Fruit fly (Drosophila melanogaster) whole organism, prepupa: ENCODE data around the gene SA2.

ENCODE experiments used
- CG10631 ChIP-seq: fragments of 200-800 bp; sonication (Bioruptor generic); optimal IDR thresholded peaks from 2 replicates; lab custom pipeline; 2016; ENCODE audit warnings: missing biosample characterization, missing genetic modification characterization
- CG11294 ChIP-seq: fragments of 200-800 bp; sonication (Bioruptor generic); IDR thresholded peaks from 2 replicates; pipeline ENCODE4 v1.3.6; 2022; ENCODE audit warnings: missing biosample characterization, missing genetic modification characterization
- CG11762 ChIP-seq: fragments of 200-800 bp; sonication (Bioruptor generic); optimal IDR thresholded peaks from 3 replicates; lab custom pipeline; 2016; ENCODE audit warnings: missing biosample characterization, missing genetic modification characterization; ENCODE audit not compliant: insufficient read depth
- CG11902 ChIP-seq: fragments of 200-800 bp; sonication (Bioruptor generic); optimal IDR thresholded peaks from 3 replicates; lab custom pipeline; 2016; ENCODE audit warnings: missing biosample characterization, missing genetic modification characterization
- CG15336 ChIP-seq: fragments of 200-800 bp; sonication (Bioruptor generic); IDR thresholded peaks from 2 replicates; pipeline ENCODE4 v1.3.6; 2022; ENCODE audit warnings: missing biosample characterization, missing genetic modification characterization
- CG1621 ChIP-seq: fragments of 200-800 bp; sonication (Bioruptor generic); optimal IDR thresholded peaks from 3 replicates; lab custom pipeline; 2018; ENCODE audit warnings: missing biosample characterization, mild to moderate bottlenecking, missing genetic modification characterization
- CG16779 ChIP-seq: fragments of 200-800 bp; sonication (Bioruptor generic); optimal IDR thresholded peaks from 3 replicates; lab custom pipeline; 2017; ENCODE audit warnings: missing biosample characterization, mild to moderate bottlenecking, missing genetic modification characterization
- CG3032 ChIP-seq: fragments of 200-800 bp; optimal IDR thresholded peaks from 2 replicates; lab custom pipeline; 2019; ENCODE audit warnings: missing biosample characterization, mild to moderate bottlenecking, missing genetic modification characterization, moderate library complexity
- CG31627 ChIP-seq: fragments of 200-800 bp; sonication (Bioruptor generic); optimal IDR thresholded peaks from 3 replicates; lab custom pipeline; 2016; ENCODE audit warnings: missing biosample characterization, missing genetic modification characterization
- CG32006 ChIP-seq: fragments of 200-800 bp; sonication (Bioruptor generic); optimal IDR thresholded peaks from 3 replicates; lab custom pipeline; 2017; ENCODE audit warnings: missing biosample characterization, mild to moderate bottlenecking, missing genetic modification characterization
- CG34406 ChIP-seq: fragments of 200-800 bp; sonication (Bioruptor generic); optimal IDR thresholded peaks from 3 replicates; lab custom pipeline; 2016; ENCODE audit warnings: missing biosample characterization, missing genetic modification characterization
- CG3919 ChIP-seq: fragments of 200-800 bp; sonication (Bioruptor generic); optimal IDR thresholded peaks from 3 replicates; lab custom pipeline; 2016; ENCODE audit warnings: missing biosample characterization, missing genetic modification characterization
- CG4318 ChIP-seq: fragments of 200-800 bp; sonication (Bioruptor generic); optimal IDR thresholded peaks from 3 replicates; lab custom pipeline; 2017; ENCODE audit warnings: missing biosample characterization, mild to moderate bottlenecking, missing genetic modification characterization
- CG6163 ChIP-seq: fragments of 200-800 bp; sonication (Bioruptor generic); IDR thresholded peaks from 3 replicates; pipeline ENCODE4 v1.3.6; 2022; ENCODE audit warnings: missing biosample characterization, missing genetic modification characterization
- CG6792 ChIP-seq: fragments of 200-800 bp; sonication (Bioruptor generic); optimal IDR thresholded peaks from 3 replicates; lab custom pipeline; 2016; ENCODE audit warnings: missing biosample characterization, missing genetic modification characterization
- CG6808 ChIP-seq: fragments of 200-800 bp; sonication (Bioruptor generic); optimal IDR thresholded peaks from 3 replicates; lab custom pipeline; 2017; ENCODE audit warnings: missing biosample characterization, missing genetic modification characterization, mild to moderate bottlenecking, moderate library complexity, missing genetic modification reagents
- CG6854 ChIP-seq: fragments of 200-800 bp; sonication (Bioruptor generic); optimal IDR thresholded peaks from 2 replicates; lab custom pipeline; 2017; ENCODE audit warnings: missing biosample characterization, mild to moderate bottlenecking, missing genetic modification characterization
- CG8119 ChIP-seq: fragments of 200-800 bp; sonication (Bioruptor generic); IDR thresholded peaks from 3 replicates; pipeline ENCODE4 v1.3.6; 2022; ENCODE audit warnings: missing biosample characterization, missing genetic modification characterization
- CG8319 ChIP-seq: fragments of 200-800 bp; sonication (Bioruptor generic); optimal IDR thresholded peaks from 3 replicates; lab custom pipeline; 2016; ENCODE audit warnings: missing biosample characterization, missing genetic modification characterization
- CG8632 ChIP-seq: fragments of 200-800 bp; sonication (Bioruptor generic); optimal IDR thresholded peaks from 3 replicates; lab custom pipeline; 2016; ENCODE audit warnings: missing biosample characterization, missing genetic modification characterization
- Eip78C ChIP-seq: fragments of 200-800 bp; sonication (Bioruptor generic); peaks from one replicate; lab custom pipeline; 2016; ENCODE audit warnings: missing biosample characterization, missing genetic modification characterization
- Eip93F ChIP-seq: fragments of 200-800 bp; sonication (Bioruptor generic); optimal IDR thresholded peaks from 2 replicates; lab custom pipeline; 2016; ENCODE audit warnings: missing biosample characterization, mild to moderate bottlenecking, missing genetic modification characterization
- Ets21C ChIP-seq: fragments of 200-800 bp; sonication (Bioruptor generic); optimal IDR thresholded peaks from 3 replicates; lab custom pipeline; 2016; ENCODE audit warnings: missing biosample characterization, missing genetic modification characterization
- Ets96B ChIP-seq: fragments of 200-800 bp; optimal IDR thresholded peaks from 2 replicates; lab custom pipeline; 2019; ENCODE audit warnings: missing biosample characterization, mild to moderate bottlenecking, missing genetic modification characterization, moderate library complexity
- Hr39 ChIP-seq: fragments of 200-800 bp; sonication (Bioruptor generic); optimal IDR thresholded peaks from 2 replicates; lab custom pipeline; 2016; ENCODE audit warnings: missing biosample characterization, missing genetic modification characterization
- Hr4 ChIP-seq: fragments of 200-800 bp; sonication (Bioruptor generic); optimal IDR thresholded peaks from 3 replicates; lab custom pipeline; 2016; ENCODE audit warnings: missing biosample characterization, missing genetic modification characterization
- Lpt ChIP-seq: fragments of 200-800 bp; sonication (Bioruptor generic); optimal IDR thresholded peaks from 3 replicates; lab custom pipeline; 2016; ENCODE audit warnings: missing biosample characterization, missing genetic modification characterization
- Met ChIP-seq: fragments of 200-800 bp; sonication (Bioruptor generic); optimal IDR thresholded peaks from 3 replicates; lab custom pipeline; 2016; ENCODE audit warnings: missing biosample characterization, missing genetic modification characterization
- Smox ChIP-seq: fragments of 200-800 bp; sonication (Bioruptor generic); optimal IDR thresholded peaks from 3 replicates; lab custom pipeline; 2016; ENCODE audit warnings: missing biosample characterization, missing genetic modification characterization
- Sox14 ChIP-seq: fragments of 200-800 bp; sonication (Bioruptor generic); optimal IDR thresholded peaks from 3 replicates; lab custom pipeline; 2016; ENCODE audit warnings: missing biosample characterization, missing genetic modification characterization
- Sox15 ChIP-seq: fragments of 200-800 bp; sonication (Bioruptor generic); optimal IDR thresholded peaks from 3 replicates; lab custom pipeline; 2016; ENCODE audit warnings: missing biosample characterization, missing genetic modification characterization
- acj6 ChIP-seq: fragments of 200-800 bp; sonication (Bioruptor generic); optimal IDR thresholded peaks from 3 replicates; lab custom pipeline; 2016; ENCODE audit warnings: missing biosample characterization, missing genetic modification characterization
- cyc ChIP-seq: fragments of 200-800 bp; sonication (Bioruptor generic); optimal IDR thresholded peaks from 3 replicates; lab custom pipeline; 2016; ENCODE audit warnings: missing biosample characterization, missing genetic modification characterization
- dac ChIP-seq: fragments of 200-800 bp; sonication (Bioruptor generic); optimal IDR thresholded peaks from 2 replicates; lab custom pipeline; 2017; ENCODE audit warnings: missing biosample characterization, mild to moderate bottlenecking, missing genetic modification characterization
- dsx ChIP-seq: fragments of 200-800 bp; optimal IDR thresholded peaks from 3 replicates; lab custom pipeline; 2019; ENCODE audit warnings: missing biosample characterization, mild to moderate bottlenecking, missing genetic modification characterization, moderate library complexity; ENCODE audit not compliant: poor library complexity, severe bottlenecking
- eg ChIP-seq: fragments of 200-800 bp; sonication (Bioruptor generic); IDR thresholded peaks from 3 replicates; pipeline ENCODE4 v1.3.6; 2022; ENCODE audit warnings: missing biosample characterization, missing genetic modification characterization
- esn ChIP-seq: fragments of 200-800 bp; sonication (Bioruptor generic); optimal IDR thresholded peaks from 2 replicates; lab custom pipeline; 2016; ENCODE audit warnings: missing biosample characterization, mild to moderate bottlenecking, missing genetic modification characterization, moderate library complexity
- fd59A ChIP-seq: fragments of 200-800 bp; sonication (Bioruptor generic); optimal IDR thresholded peaks from 2 replicates; lab custom pipeline; 2017; ENCODE audit warnings: missing biosample characterization, mild to moderate bottlenecking, missing genetic modification characterization, missing genetic modification reagents
- lz ChIP-seq: fragments of 200-800 bp; sonication (Bioruptor generic); optimal IDR thresholded peaks from 3 replicates; lab custom pipeline; 2016; ENCODE audit warnings: missing biosample characterization, missing genetic modification characterization
- net ChIP-seq: fragments of 200-800 bp; sonication (Bioruptor generic); optimal IDR thresholded peaks from 3 replicates; lab custom pipeline; 2016; ENCODE audit warnings: missing biosample characterization, missing genetic modification characterization
- pdm3 ChIP-seq: fragments of 200-800 bp; sonication (Bioruptor generic); optimal IDR thresholded peaks from 3 replicates; lab custom pipeline; 2016; ENCODE audit warnings: missing biosample characterization, missing genetic modification characterization
- salr ChIP-seq, 2 experiments: fragments of 200-800 bp; sonication (Bioruptor generic); optimal IDR thresholded peaks; 3 replicates each; lab custom pipeline; 2016 to 2018; ENCODE audit warnings: missing biosample characterization in 2 of 2, missing genetic modification characterization in 2 of 2, mild to moderate bottlenecking in 1 of 2
- spab ChIP-seq: fragments of 200-800 bp; sonication (Bioruptor generic); optimal IDR thresholded peaks from 2 replicates; lab custom pipeline; 2017; ENCODE audit warnings: missing biosample characterization, mild to moderate bottlenecking, missing genetic modification characterization, missing genetic modification reagents
- ss ChIP-seq, 2 experiments: fragments of 200-800 bp; sonication (Bioruptor generic); optimal IDR thresholded peaks; 2 replicates in 1 of 2; 3 replicates in 1 of 2; lab custom pipeline; 2017 to 2018; ENCODE audit warnings: mild to moderate bottlenecking in 2 of 2, missing biosample characterization in 2 of 2, missing genetic modification characterization in 2 of 2, moderate library complexity in 1 of 2
- svp ChIP-seq: fragments of 200-800 bp; sonication (Bioruptor generic); peaks from one replicate; lab custom pipeline; 2016; ENCODE audit warnings: missing biosample characterization, missing genetic modification characterization
- vri ChIP-seq: fragments of 200-800 bp; sonication (Bioruptor generic); optimal IDR thresholded peaks from 3 replicates; lab custom pipeline; 2016; ENCODE audit warnings: missing biosample characterization, mild to moderate bottlenecking, missing genetic modification characterization

Gene SA2

DNA sequence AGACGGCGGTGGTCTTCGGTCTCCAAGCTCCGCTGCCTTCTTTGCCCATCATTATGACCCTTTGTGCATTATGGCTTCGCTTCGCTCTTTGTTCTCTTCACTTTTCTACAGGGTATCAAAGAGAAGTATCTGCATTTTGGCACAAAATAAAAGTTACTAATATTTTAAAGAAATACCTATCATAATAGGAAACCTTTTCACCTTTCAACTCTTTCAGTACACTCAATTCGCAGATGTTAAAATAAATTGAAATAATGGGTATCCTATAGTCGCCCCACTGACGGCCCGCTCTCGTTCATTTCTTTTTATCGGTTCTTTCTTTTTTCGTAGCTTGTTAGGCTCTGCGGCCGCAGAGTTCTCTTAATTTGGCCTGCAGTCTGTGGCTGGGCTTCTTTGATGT is 5.2 kb upstream of the SA2 start (continued):
- peak; percentile 62 for TF ChIP-seq CG11762 (GFP tag; lab: Kevin White, UChicago)
- TF ChIP-seq CG6854 (GFP tag; lab: Kevin White, UChicago): peak; percentile 93
- TF ChIP-seq acj6 (GFP tag; lab: Kevin White, UChicago): peak; percentile 87
- peak; percentile 90 for TF ChIP-seq CG6792 (GFP tag; lab: Kevin White, UChicago)
- TF ChIP-seq Sox14: peak; percentile 96
- TF ChIP-seq vri (GFP tag; lab: Kevin White, UChicago): peak; percentile 98
- peak; percentile 90 for TF ChIP-seq CG34406 (GFP tag; lab: Kevin White, UChicago)
- TF ChIP-seq dsx (GFP tag; lab: Kevin White, UChicago): peak; percentile 76
- TF ChIP-seq CG8319 (GFP tag; lab: Kevin White, UChicago): peak; percentile 74
- TF ChIP-seq net (GFP tag; lab: Kevin White, UChicago): peak; percentile 76
- TF ChIP-seq esn: peak; percentile 98
- peak; percentile 83 for TF ChIP-seq CG3032 (tag; lab: Kevin White, UChicago)
- peak; percentile 59 for TF ChIP-seq fd59A (GFP tag; lab: Kevin White, UChicago)
- peak; percentile 85 for TF ChIP-seq CG3919 (GFP tag; lab: Kevin White, UChicago)
- no peak for TF ChIP-seq dac (GFP tag; lab: Kevin White, UChicago)
- peak; percentile 98 for TF ChIP-seq CG31627
- peak; percentile 71 for TF ChIP-seq Ets96B
- peak; percentile 67 for TF ChIP-seq CG15336 (GFP tag; lab: Robert Waterston, UW)
- peak; percentile 96 for TF ChIP-seq cyc
- peak; percentile 41 for TF ChIP-seq CG1621 (tag; lab: Kevin White, UChicago)
- TF ChIP-seq lz: peak; percentile 95
- peak; percentile 57 to 72 for TF ChIP-seq ss (GFP tag; optimal IDR thresholded peaks at IDR 0.05; lab: Kevin White, UChicago)
- TF ChIP-seq, all 60 proteins: peak for 53

DNA sequence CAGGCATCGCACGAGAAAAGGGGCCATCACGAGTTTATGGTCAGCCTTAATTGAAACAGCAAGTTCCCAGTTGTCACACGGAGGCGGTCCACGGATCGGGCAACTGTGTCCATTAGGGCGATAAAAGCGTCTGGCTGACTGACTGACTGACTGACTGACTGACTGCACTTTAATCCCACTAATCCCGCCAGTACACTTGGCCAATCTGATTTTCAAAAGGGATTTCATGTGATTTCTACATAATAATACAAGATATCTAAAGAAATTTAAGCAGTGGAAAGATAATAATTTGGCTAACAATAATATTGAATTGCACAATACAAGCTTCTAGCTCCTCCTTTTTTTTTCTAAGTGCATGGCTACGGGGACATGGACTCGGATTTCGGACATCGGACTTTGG is 4.6 kb upstream of the SA2 start:
- no peak for TF ChIP-seq CG6792 (GFP tag; lab: Kevin White, UChicago)
- peak; percentile 22 for TF ChIP-seq CG11902 (GFP tag; lab: Kevin White, UChicago)
- no peak for TF ChIP-seq Smox
- no peak for TF ChIP-seq salr (GFP tag; optimal IDR thresholded peaks at IDR 0.05; lab: Kevin White, UChicago)
- TF ChIP-seq Hr39 (GFP tag; lab: Kevin White, UChicago): peak; percentile 38
- peak; percentile 22 for TF ChIP-seq lz
- peak; percentile 24 for TF ChIP-seq Met
- TF ChIP-seq CG31627: peak; percentile 36
- TF ChIP-seq Eip78C (GFP tag; lab: Kevin White, UChicago): peak; percentile 55
- TF ChIP-seq Sox14: no peak
- no peak for TF ChIP-seq svp
- no peak for TF ChIP-seq CG11294 (GFP tag; lab: Robert Waterston, UW)
- TF ChIP-seq esn: no peak
- TF ChIP-seq CG6163 (GFP tag; lab: Robert Waterston, UW): peak; percentile 41; the same call in 1 of the 3 replicates
- TF ChIP-seq CG8119: no peak
- TF ChIP-seq Lpt (GFP tag; lab: Kevin White, UChicago): no peak
- no peak for TF ChIP-seq Ets21C (GFP tag; lab: Kevin White, UChicago)
- no peak for TF ChIP-seq CG6808 (GFP tag; lab: Kevin White, UChicago)
- no peak for TF ChIP-seq CG34406 (GFP tag; lab: Kevin White, UChicago)
- no peak for TF ChIP-seq CG8319 (GFP tag; lab: Kevin White, UChicago)
- peak; percentile 20 for TF ChIP-seq pdm3
- TF ChIP-seq Sox15 (GFP tag; lab: Kevin White, UChicago): no peak

DNA sequence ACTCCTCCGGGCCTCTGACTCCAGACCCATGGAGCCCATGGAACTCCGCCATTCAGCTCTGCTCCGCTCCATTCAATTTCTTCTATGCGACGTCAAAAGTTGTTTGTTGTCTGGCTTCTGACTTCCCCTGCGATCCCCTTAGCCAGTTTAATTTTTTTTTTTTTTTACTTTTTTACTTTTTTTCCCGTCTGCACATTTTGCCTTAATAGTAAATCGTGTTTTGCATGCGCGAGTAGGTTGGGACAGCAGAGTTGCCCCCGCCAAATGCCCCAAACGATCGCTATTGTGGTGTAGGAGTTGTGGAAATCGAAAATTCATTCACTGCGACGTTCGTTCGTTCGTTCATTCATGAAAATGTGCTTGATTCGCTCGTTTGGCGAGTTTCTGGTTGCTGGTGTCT is 3.3 kb upstream of the SA2 start:
- TF ChIP-seq Ets96B: no peak
- TF ChIP-seq Hr4 (GFP tag; lab: Kevin White, UChicago): no peak
- TF ChIP-seq CG4318: no peak
- no peak for TF ChIP-seq vri (GFP tag; lab: Kevin White, UChicago)
- TF ChIP-seq CG16779 (tag; lab: Kevin White, UChicago): no peak
- no peak for TF ChIP-seq CG34406 (GFP tag; lab: Kevin White, UChicago)
- TF ChIP-seq CG6808 (GFP tag; lab: Kevin White, UChicago): no peak
- TF ChIP-seq CG6163 (GFP tag; lab: Robert Waterston, UW): no peak
- no peak for TF ChIP-seq CG3032 (tag; lab: Kevin White, UChicago)
- TF ChIP-seq fd59A (GFP tag; lab: Kevin White, UChicago): no peak
- TF ChIP-seq Eip93F (GFP tag; lab: Kevin White, UChicago): no peak
- no peak for TF ChIP-seq esn
- TF ChIP-seq CG8632 (GFP tag; lab: Kevin White, UChicago): no peak
- TF ChIP-seq Hr39 (GFP tag; lab: Kevin White, UChicago): no peak
- TF ChIP-seq svp: no peak
- TF ChIP-seq ss (GFP tag; optimal IDR thresholded peaks at IDR 0.05; lab: Kevin White, UChicago): peak in 1 of 2 experiments; percentile 46
- TF ChIP-seq lz: no peak
- peak; percentile 68; the same call in 2 of the 3 replicates for TF ChIP-seq CG8119
- TF ChIP-seq Ets21C (GFP tag; lab: Kevin White, UChicago): no peak
- TF ChIP-seq spab (GFP tag; lab: Kevin White, UChicago): no peak
- TF ChIP-seq CG32006: peak; percentile 31
- TF ChIP-seq salr (GFP tag; optimal IDR thresholded peaks at IDR 0.05; lab: Kevin White, UChicago): peak in 1 of 2 experiments; percentile 3
- TF ChIP-seq Smox: no peak
- no peak for TF ChIP-seq CG10631 (GFP tag; lab: Kevin White, UChicago)
- no peak for TF ChIP-seq CG3919 (GFP tag; lab: Kevin White, UChicago)
- TF ChIP-seq eg (GFP tag; lab: Robert Waterston, UW): peak; percentile 71
